Worm (Caenorhabditis elegans): Measurements from ENCODE around the gene T14B4.1.

The T14B4.1 gene

ce11 chrII:6713832-6714342, 22.8 kb upstream of the T14B4.1 start, which contains the start of gene dpy-2:
Gene dpy-2 (plus strand): TSS chrII:6714292.
- peak; percentile 67 for TF ChIP-seq blmp-1 (tag; optimal IDR thresholded peaks at IDR 0.05; ENCODE audit: insufficient read depth)
- TF ChIP-seq nhr-21 (tag; optimal IDR thresholded peaks at IDR 0.05), result peak; percentile 44
- TF ChIP-seq sma-3 (GFP tag; optimal IDR thresholded peaks at IDR 0.05), result no peak

DNA sequence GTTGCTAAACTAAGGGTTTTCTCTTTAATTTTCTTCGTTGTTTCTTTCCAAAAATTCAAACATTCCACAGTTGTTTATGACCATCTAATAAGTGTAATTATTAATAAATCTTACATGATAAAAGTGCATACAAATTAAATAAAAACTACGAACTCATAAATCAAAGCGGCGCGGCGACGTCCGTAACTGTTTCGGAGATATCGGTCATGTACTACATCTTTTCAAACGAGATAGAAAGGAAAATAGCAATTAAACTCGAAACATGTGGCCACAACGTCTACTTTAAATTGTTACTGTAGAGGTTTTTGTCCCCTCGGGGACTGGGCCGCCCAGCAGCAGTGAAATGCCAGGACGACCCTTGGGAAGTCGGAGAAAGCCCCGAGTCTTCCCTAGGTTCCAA, 20.9 kb upstream of the T14B4.1 start:
- TF ChIP-seq R02D3.7 (tag; optimal IDR thresholded peaks at IDR 0.05) (no peak), crh-2 (tag; optimal IDR thresholded peaks at IDR 0.05) (no peak), unc-39 (tag; optimal IDR thresholded peaks at IDR 0.05) (no peak), fos-1 (tag; optimal IDR thresholded peaks at IDR 0.05) (no peak), ceh-16 (tag; optimal IDR thresholded peaks at IDR 0.05) (no peak), lin-39 (tag; optimal IDR thresholded peaks at IDR 0.05) (no peak), dmd-4 (tag; optimal IDR thresholded peaks at IDR 0.05) (no peak), sma-3 (GFP tag; optimal IDR thresholded peaks at IDR 0.05) (no peak), unc-55 (GFP tag; optimal IDR thresholded peaks at IDR 0.05) (no peak), ztf-1 (GFP tag; conservative IDR thresholded peaks at IDR 0.05) (no peak), lin-13 (GFP tag; optimal IDR thresholded peaks at IDR 0.05) (no peak), F13H6.1 (tag; optimal IDR thresholded peaks at IDR 0.05) (no peak), nhr-21 (tag; optimal IDR thresholded peaks at IDR 0.05) (peak; percentile 42), sma-9 (GFP tag; optimal IDR thresholded peaks at IDR 0.05) (peak; percentile 59), sma-9 (tag; optimal IDR thresholded peaks at IDR 0.05) (no peak), nhr-12 (tag; optimal IDR thresholded peaks at IDR 0.05) (no peak), nhr-10 (tag; optimal IDR thresholded peaks at IDR 0.05) (no peak)

ce11 chrII:6716638-6717037, 20.1 kb upstream of the T14B4.1 start, which contains the start of the genes T14B4.5 and T14B4.20:
Gene T14B4.5 (plus strand): TSS chrII:6716863.
Gene T14B4.20 (plus strand): TSS chrII:6716901.
- TF ChIP-seq R02D3.7 (tag; optimal IDR thresholded peaks at IDR 0.05) (no peak), unc-62 (GFP tag; optimal IDR thresholded peaks at IDR 0.05) (no peak), lin-11 (tag; optimal IDR thresholded peaks at IDR 0.05) (no peak), nhr-237 (tag; optimal IDR thresholded peaks at IDR 0.05) (no peak), nhr-25 (tag; optimal IDR thresholded peaks at IDR 0.05) (no peak), Y55F3AM.14 (GFP tag; optimal IDR thresholded peaks at IDR 0.05) (no peak), unc-39 (tag; optimal IDR thresholded peaks at IDR 0.05) (no peak), blmp-1 (tag; optimal IDR thresholded peaks at IDR 0.05; ENCODE audit: insufficient read depth) (no peak), F13H6.1 (tag; optimal IDR thresholded peaks at IDR 0.05) (no peak), aly-2 (tag; optimal IDR thresholded peaks at IDR 0.05) (no peak), peb-1 (tag; optimal IDR thresholded peaks at IDR 0.05) (no peak), ama-1 (optimal IDR thresholded peaks at IDR 0.05) (no peak)

ce11 chrII:6718221-6718620, 18.5 kb upstream of the T14B4.1 start, which contains the start of gene tsp-10:
Gene tsp-10 (plus strand): TSS chrII:6718586.
- no peak for TF ChIP-seq gmeb-1 (tag; optimal IDR thresholded peaks at IDR 0.05)
- TF ChIP-seq nhr-77 (tag; optimal IDR thresholded peaks at IDR 0.05), result no peak
- TF ChIP-seq nhr-25 (tag; optimal IDR thresholded peaks at IDR 0.05), result no peak
- no peak for TF ChIP-seq ztf-11 (tag; optimal IDR thresholded peaks at IDR 0.05)
- TF ChIP-seq nhr-21 (tag; optimal IDR thresholded peaks at IDR 0.05), result no peak
- no peak for TF ChIP-seq skn-1 (tag; optimal IDR thresholded peaks at IDR 0.05)
- no peak for TF ChIP-seq nhr-6 (tag; optimal IDR thresholded peaks at IDR 0.05)
- no peak for TF ChIP-seq ama-1 (optimal IDR thresholded peaks at IDR 0.05)
- no peak for TF ChIP-seq nhr-11 (tag; optimal IDR thresholded peaks at IDR 0.05)
- TF ChIP-seq egl-27 (tag; optimal IDR thresholded peaks at IDR 0.05), result no peak
- TF ChIP-seq alr-1 (tag; optimal IDR thresholded peaks at IDR 0.05), result no peak
- TF ChIP-seq nhr-129 (tag; optimal IDR thresholded peaks at IDR 0.05), result no peak
- TF ChIP-seq lsy-2 (tag; optimal IDR thresholded peaks at IDR 0.05), result no peak

- TF ChIP-seq unc-39 (tag; optimal IDR thresholded peaks at IDR 0.05) (no peak), lin-11 (tag; optimal IDR thresholded peaks at IDR 0.05) (no peak), blmp-1 (tag; optimal IDR thresholded peaks at IDR 0.05; ENCODE audit: insufficient read depth) (no peak), nhr-129 (tag; optimal IDR thresholded peaks at IDR 0.05) (peak; percentile 54), peb-1 (tag; optimal IDR thresholded peaks at IDR 0.05) (no peak), gmeb-1 (tag; optimal IDR thresholded peaks at IDR 0.05) (peak; percentile 26), mdl-1 (tag; optimal IDR thresholded peaks at IDR 0.05) (no peak), dmd-4 (tag; optimal IDR thresholded peaks at IDR 0.05) (no peak), mbf-1 (tag; optimal IDR thresholded peaks at IDR 0.05) (no peak), nhr-6 (tag; optimal IDR thresholded peaks at IDR 0.05) (no peak), nhr-25 (tag; optimal IDR thresholded peaks at IDR 0.05) (no peak), lsy-2 (tag; optimal IDR thresholded peaks at IDR 0.05) (peak in 1 of 2 experiments; percentile 39), skn-1 (tag; optimal IDR thresholded peaks at IDR 0.05) (no peak), sma-9 (GFP tag; optimal IDR thresholded peaks at IDR 0.05) (peak; percentile 11), sma-9 (tag; optimal IDR thresholded peaks at IDR 0.05) (no peak), mab-5 (tag; optimal IDR thresholded peaks at IDR 0.05) (no peak), sem-4 (tag; optimal IDR thresholded peaks at IDR 0.05) (no peak), nhr-11 (tag; optimal IDR thresholded peaks at IDR 0.05) (no peak), fos-1 (tag; optimal IDR thresholded peaks at IDR 0.05) (no peak), elt-3 (tag; optimal IDR thresholded peaks at IDR 0.05) (no peak), nhr-10 (tag; optimal IDR thresholded peaks at IDR 0.05) (no peak), crh-2 (tag; optimal IDR thresholded peaks at IDR 0.05) (peak; percentile 30), F13H6.1 (tag; optimal IDR thresholded peaks at IDR 0.05) (peak; percentile 3), snpc-4 (tag; optimal IDR thresholded peaks at IDR 0.05) (peak; percentile 17), C34F6.9 (tag; optimal IDR thresholded peaks at IDR 0.05) (peak; percentile 23), lin-13 (GFP tag; optimal IDR thresholded peaks at IDR 0.05) (peak; percentile 14)
Measured at ce11 chrII:6721581-6721980, 15.1 kb upstream of the T14B4.1 start.
